Worm (Caenorhabditis elegans): Measurements from ENCODE around the gene his-39.

- TF ChIP-seq F13H6.1 (tag; optimal IDR thresholded peaks at IDR 0.05) (no peak), snpc-4 (tag; optimal IDR thresholded peaks at IDR 0.05) (no peak), nhr-237 (tag; optimal IDR thresholded peaks at IDR 0.05) (no peak), ama-1 (optimal IDR thresholded peaks at IDR 0.05) (no peak), alr-1 (tag; optimal IDR thresholded peaks at IDR 0.05) (no peak), nhr-77 (tag; optimal IDR thresholded peaks at IDR 0.05) (no peak), elt-3 (tag; optimal IDR thresholded peaks at IDR 0.05) (no peak), elt-1 (tag; optimal IDR thresholded peaks at IDR 0.05) (no peak), R02D3.7 (tag; optimal IDR thresholded peaks at IDR 0.05) (no peak), aly-2 (tag; optimal IDR thresholded peaks at IDR 0.05) (no peak), zag-1 (tag; optimal IDR thresholded peaks at IDR 0.05) (no peak), lin-13 (GFP tag; optimal IDR thresholded peaks at IDR 0.05) (no peak)
These were observed 24.6 kb downstream of the his-39 start, which contains the start of gene acr-16 for ce11 chrV:8560916-8561315.

Measured in whole organism, L2 larva.